Fruit fly (Drosophila melanogaster): Measurements from ENCODE around the gene CG5892.

Gene CG5892

DNA sequence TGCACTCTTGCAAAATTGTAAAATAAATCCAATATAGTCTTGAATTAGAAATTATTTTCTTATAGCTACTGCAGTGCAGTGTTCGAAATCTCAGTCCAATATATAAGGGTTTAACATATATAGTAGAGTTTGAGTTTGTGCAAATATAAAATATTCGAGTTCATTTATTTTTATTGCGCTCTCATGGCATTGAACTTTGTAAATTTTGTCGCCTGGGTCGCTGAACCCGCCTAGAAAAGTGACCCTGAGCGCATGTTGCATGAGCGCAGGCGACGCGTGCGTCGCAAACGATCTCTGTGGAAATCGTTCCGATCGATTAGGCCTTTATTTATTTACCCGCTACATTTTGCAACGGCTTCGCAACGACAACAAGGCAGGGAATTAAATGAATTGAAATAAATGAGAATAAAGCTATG, 42.5 kb upstream of the CG5892 start:
- no peak for TF ChIP-seq Hr96 (GFP tag; optimal IDR thresholded peaks at IDR 0.05)
- no peak for TF ChIP-seq cnc (optimal IDR thresholded peaks at IDR 0.05)
- TF ChIP-seq cic (GFP tag; optimal IDR thresholded peaks at IDR 0.05) = no peak
- no peak for TF ChIP-seq toe (GFP tag; optimal IDR thresholded peaks at IDR 0.05)
- peak; percentile 61 for TF ChIP-seq CG33017 (tag; optimal IDR thresholded peaks at IDR 0.05)
- TF ChIP-seq bab1 (GFP tag; optimal IDR thresholded peaks at IDR 0.05) = no peak
- TF ChIP-seq CG7101 (tag; optimal IDR thresholded peaks at IDR 0.05) = peak; percentile 47
- no peak for TF ChIP-seq CG7045 (GFP tag; optimal IDR thresholded peaks at IDR 0.05)
- no peak for TF ChIP-seq Crg-1 (GFP tag; optimal IDR thresholded peaks at IDR 0.05)
- TF ChIP-seq CG11617 (GFP tag; optimal IDR thresholded peaks at IDR 0.05) = peak; percentile 40
- no peak for TF ChIP-seq pad (GFP tag; optimal IDR thresholded peaks at IDR 0.05)
- no peak for TF ChIP-seq tj (GFP tag; optimal IDR thresholded peaks at IDR 0.05)
- peak; percentile 53 for TF ChIP-seq kay (GFP tag; ENCODE audit: borderline replicate concordance)
- peak; percentile 18 for TF ChIP-seq CG5204 (GFP tag; optimal IDR thresholded peaks at IDR 0.05)
- TF ChIP-seq Clk (GFP tag; optimal IDR thresholded peaks at IDR 0.05) = no peak

DNA sequence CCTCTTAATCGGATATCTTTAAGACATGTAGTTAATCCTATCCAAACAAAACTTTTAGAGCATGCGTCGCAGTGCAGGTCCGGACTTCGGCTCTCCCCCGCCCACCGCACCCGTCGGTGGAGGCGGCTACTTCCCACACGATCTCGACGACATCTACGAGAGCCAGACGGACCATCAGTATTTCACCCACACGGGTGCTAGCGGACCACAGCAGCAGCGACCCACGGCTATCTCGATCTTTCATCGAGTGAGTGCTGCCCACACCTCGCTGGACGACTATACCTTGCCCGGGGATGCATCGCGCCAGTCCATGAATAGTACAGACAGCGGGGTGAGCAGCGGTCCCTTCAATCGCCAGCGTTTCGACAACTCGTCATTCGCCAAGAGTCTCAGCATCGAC, 40.8 kb upstream of the CG5892 start:
- TF ChIP-seq kay (GFP tag; ENCODE audit: borderline replicate concordance) (no peak), CG1620 (GFP tag; optimal IDR thresholded peaks at IDR 0.05) (no peak), toe (GFP tag; optimal IDR thresholded peaks at IDR 0.05) (no peak), CG14711 (tag; optimal IDR thresholded peaks at IDR 0.05) (no peak), CG33017 (tag; optimal IDR thresholded peaks at IDR 0.05) (no peak), ovo (GFP tag; optimal IDR thresholded peaks at IDR 0.05) (no peak), CG7045 (GFP tag; optimal IDR thresholded peaks at IDR 0.05) (no peak), cic (GFP tag; optimal IDR thresholded peaks at IDR 0.05) (no peak), pad (GFP tag; optimal IDR thresholded peaks at IDR 0.05) (no peak), tj (GFP tag; optimal IDR thresholded peaks at IDR 0.05) (no peak), Hr96 (GFP tag; optimal IDR thresholded peaks at IDR 0.05) (no peak), Mnt (GFP tag; optimal IDR thresholded peaks at IDR 0.05) (no peak), cnc (optimal IDR thresholded peaks at IDR 0.05) (no peak), CG7101 (tag; optimal IDR thresholded peaks at IDR 0.05) (no peak), CG5204 (GFP tag; optimal IDR thresholded peaks at IDR 0.05) (no peak), CG11617 (GFP tag; optimal IDR thresholded peaks at IDR 0.05) (no peak), Crg-1 (GFP tag; optimal IDR thresholded peaks at IDR 0.05) (no peak)

DNA sequence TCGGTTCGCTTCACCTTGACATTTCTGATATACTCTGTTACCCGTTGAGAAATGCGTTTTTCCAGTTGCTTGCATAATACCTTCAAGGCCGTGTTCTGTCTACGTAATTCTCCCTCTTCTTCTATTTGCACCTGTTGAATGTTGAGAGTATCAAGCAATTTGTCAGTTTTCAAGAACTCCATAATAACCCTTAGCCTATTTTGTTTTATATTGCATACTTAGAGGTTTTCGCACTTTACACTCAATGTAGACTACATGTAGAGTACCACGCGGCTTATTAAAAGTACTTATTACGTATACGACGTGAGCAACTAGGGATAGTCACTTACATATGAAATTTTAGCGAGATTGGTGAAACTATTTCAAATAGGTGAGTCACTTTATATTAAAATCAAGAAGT, 39.3 kb upstream of the CG5892 start:
- TF ChIP-seq CG14711 (tag; optimal IDR thresholded peaks at IDR 0.05) (no peak), ovo (GFP tag; optimal IDR thresholded peaks at IDR 0.05) (peak; percentile 35), kay (GFP tag; ENCODE audit: borderline replicate concordance) (no peak), CG5204 (GFP tag; optimal IDR thresholded peaks at IDR 0.05) (no peak), CG33017 (tag; optimal IDR thresholded peaks at IDR 0.05) (no peak), bab1 (GFP tag; optimal IDR thresholded peaks at IDR 0.05) (no peak), CG7045 (GFP tag; optimal IDR thresholded peaks at IDR 0.05) (no peak), CG7101 (tag; optimal IDR thresholded peaks at IDR 0.05) (no peak), Hr96 (GFP tag; optimal IDR thresholded peaks at IDR 0.05) (no peak), Mnt (GFP tag; optimal IDR thresholded peaks at IDR 0.05) (peak; percentile 4), Clk (GFP tag; optimal IDR thresholded peaks at IDR 0.05) (no peak), CG12768 (GFP tag; optimal IDR thresholded peaks at IDR 0.05) (no peak), CG11617 (GFP tag; optimal IDR thresholded peaks at IDR 0.05) (no peak)

DNA sequence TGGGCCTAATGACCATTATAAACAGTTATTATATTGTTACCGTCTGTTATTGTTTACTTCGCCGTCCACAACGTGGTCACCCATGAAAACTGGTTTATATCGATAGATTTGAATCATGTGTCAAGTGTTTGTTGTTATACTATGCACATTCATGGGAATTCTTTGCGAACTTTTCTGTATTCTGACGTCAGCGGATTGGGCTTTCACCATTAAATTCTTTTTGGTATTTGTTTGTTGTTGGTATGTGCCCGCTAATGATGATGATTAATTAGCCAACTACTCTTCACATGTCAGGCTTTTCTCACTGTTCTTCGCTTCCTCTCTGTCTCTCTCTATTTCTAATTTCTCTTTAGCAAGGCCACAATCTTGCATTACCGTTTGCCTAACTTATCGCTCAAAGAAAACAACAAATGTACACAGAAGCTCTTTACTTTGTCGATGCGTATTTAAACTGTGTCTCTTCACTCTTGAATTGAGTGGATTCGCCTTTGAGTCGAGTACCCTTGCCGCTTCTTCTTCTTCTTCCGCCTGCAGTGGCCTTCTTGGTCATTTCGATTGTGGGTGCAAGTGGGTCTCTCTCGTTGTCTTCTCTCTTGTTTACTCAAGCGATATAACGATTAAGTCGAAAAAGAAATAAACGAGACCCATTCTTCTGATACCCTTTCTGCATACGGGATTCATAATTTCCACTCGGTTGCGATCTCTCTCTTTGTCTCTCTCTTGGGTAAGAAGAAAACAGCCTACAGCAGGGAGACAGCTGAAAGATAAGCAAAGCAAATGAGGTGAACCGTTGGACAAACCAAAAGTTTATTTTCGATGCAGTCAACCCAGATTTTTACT, 38.5 kb upstream of the CG5892 start:
- TF ChIP-seq CG11617 (GFP tag; optimal IDR thresholded peaks at IDR 0.05) (no peak), CG7101 (tag; optimal IDR thresholded peaks at IDR 0.05) (peak; percentile 58), ovo (GFP tag; optimal IDR thresholded peaks at IDR 0.05) (no peak), cic (GFP tag; optimal IDR thresholded peaks at IDR 0.05) (peak; percentile 95), pad (GFP tag; optimal IDR thresholded peaks at IDR 0.05) (no peak), CG5204 (GFP tag; optimal IDR thresholded peaks at IDR 0.05) (no peak), tj (GFP tag; optimal IDR thresholded peaks at IDR 0.05) (no peak), CG1620 (GFP tag; optimal IDR thresholded peaks at IDR 0.05) (no peak), toe (GFP tag; optimal IDR thresholded peaks at IDR 0.05) (no peak), bab1 (GFP tag; optimal IDR thresholded peaks at IDR 0.05) (no peak), CG12768 (GFP tag; optimal IDR thresholded peaks at IDR 0.05) (peak; percentile 75), Mnt (GFP tag; optimal IDR thresholded peaks at IDR 0.05) (peak; percentile 48), Clk (GFP tag; optimal IDR thresholded peaks at IDR 0.05) (no peak), CG7045 (GFP tag; optimal IDR thresholded peaks at IDR 0.05) (no peak), CG14711 (tag; optimal IDR thresholded peaks at IDR 0.05) (no peak), CG33017 (tag; optimal IDR thresholded peaks at IDR 0.05) (peak; percentile 75), Crg-1 (GFP tag; optimal IDR thresholded peaks at IDR 0.05) (no peak), cnc (optimal IDR thresholded peaks at IDR 0.05) (peak in 1 of 2 experiments; percentile 34), kay (GFP tag; ENCODE audit: borderline replicate concordance) (peak; percentile 89), Hr96 (GFP tag; optimal IDR thresholded peaks at IDR 0.05) (no peak)

DNA sequence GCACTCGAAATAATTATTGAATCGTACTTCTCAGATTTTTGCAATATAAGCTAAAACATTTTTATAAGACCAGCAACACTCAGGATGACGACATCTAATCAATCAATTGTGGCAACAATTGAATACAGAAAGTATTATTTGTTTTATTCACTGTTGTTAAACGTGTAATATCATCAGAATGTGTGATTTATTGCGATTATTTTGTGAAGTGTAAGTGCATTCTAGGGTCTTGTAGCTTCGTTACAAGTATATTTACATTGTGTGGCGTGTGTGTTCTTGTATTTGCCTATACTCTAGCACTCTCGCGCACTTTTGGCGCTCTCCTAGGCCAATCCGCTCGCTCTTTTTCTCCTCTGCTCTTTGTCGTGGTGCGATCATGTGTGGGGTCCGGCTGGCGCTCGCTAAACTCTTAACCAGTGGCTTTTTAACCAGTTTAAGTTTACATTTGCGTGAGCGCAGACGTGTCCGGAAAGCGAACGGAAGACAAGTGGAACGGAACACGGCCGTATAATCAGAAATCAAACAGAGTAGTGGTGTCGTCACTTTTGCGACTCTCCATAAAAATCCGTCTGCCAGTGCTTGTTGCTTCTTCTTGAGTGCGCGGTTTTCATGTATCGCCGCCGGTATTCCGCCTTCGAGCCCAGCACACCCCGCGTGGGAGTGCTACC, 37.8 kb upstream of the CG5892 start:
- peak; percentile 39 for TF ChIP-seq Mnt (GFP tag; optimal IDR thresholded peaks at IDR 0.05)
- no peak for TF ChIP-seq kay (GFP tag; ENCODE audit: borderline replicate concordance)
- TF ChIP-seq CG12768 (GFP tag; optimal IDR thresholded peaks at IDR 0.05) = peak; percentile 40
- TF ChIP-seq toe (GFP tag; optimal IDR thresholded peaks at IDR 0.05) = peak; percentile 63
- TF ChIP-seq Clk (GFP tag; optimal IDR thresholded peaks at IDR 0.05) = peak; percentile 74
- peak; percentile 91 for TF ChIP-seq CG11617 (GFP tag; optimal IDR thresholded peaks at IDR 0.05)
- peak; percentile 17 for TF ChIP-seq CG1620 (GFP tag; optimal IDR thresholded peaks at IDR 0.05)
- peak; percentile 88 for TF ChIP-seq CG7101 (tag; optimal IDR thresholded peaks at IDR 0.05)
- peak; percentile 57 for TF ChIP-seq tj (GFP tag; optimal IDR thresholded peaks at IDR 0.05)
- TF ChIP-seq cnc (optimal IDR thresholded peaks at IDR 0.05) = no peak
- TF ChIP-seq CG5204 (GFP tag; optimal IDR thresholded peaks at IDR 0.05) = peak; percentile 89
- peak; percentile 57 for TF ChIP-seq Crg-1 (GFP tag; optimal IDR thresholded peaks at IDR 0.05)
- peak; percentile 79 for TF ChIP-seq CG7045 (GFP tag; optimal IDR thresholded peaks at IDR 0.05)
- TF ChIP-seq ovo (GFP tag; optimal IDR thresholded peaks at IDR 0.05) = peak; percentile 53
- peak; percentile 86 for TF ChIP-seq bab1 (GFP tag; optimal IDR thresholded peaks at IDR 0.05)
- peak; percentile 30 for TF ChIP-seq cic (GFP tag; optimal IDR thresholded peaks at IDR 0.05)
- TF ChIP-seq CG33017 (tag; optimal IDR thresholded peaks at IDR 0.05) = peak; percentile 74
- TF ChIP-seq pad (GFP tag; optimal IDR thresholded peaks at IDR 0.05) = peak; percentile 78
- TF ChIP-seq CG14711 (tag; optimal IDR thresholded peaks at IDR 0.05) = peak; percentile 87
- peak; percentile 87 for TF ChIP-seq Hr96 (GFP tag; optimal IDR thresholded peaks at IDR 0.05)
